Fruit fly (Drosophila melanogaster): ENCODE measurements around the gene CAH7.

- no peak for TF ChIP-seq cic (GFP tag; optimal IDR thresholded peaks at IDR 0.05)
- peak; percentile 73 for TF ChIP-seq CG12768 (GFP tag; optimal IDR thresholded peaks at IDR 0.05)
- TF ChIP-seq bab1 (GFP tag; optimal IDR thresholded peaks at IDR 0.05): peak; percentile 52
Observed at dm6 chr3R:10139649-10140598, 27.9 kb downstream of the CAH7 start, which contains the start of gene tws.
